Fruit fly (Drosophila melanogaster) whole organism, embryonic: ENCODE measurements around the gene Polr2G.

Source experiments
- BEAF-32 ChIP-seq: fragments of 200-800 bp; sonication (Bioruptor generic); optimal IDR thresholded peaks from 3 replicates; lab custom pipeline; 2017; ENCODE audit warnings: missing biosample characterization, missing genetic modification characterization, mild to moderate bottlenecking, moderate library complexity, missing genetic modification reagents
- CG10267 ChIP-seq: fragments of 200-800 bp; sonication (Bioruptor generic); optimal IDR thresholded peaks from 2 replicates; lab custom pipeline; 2018; ENCODE audit warnings: missing biosample characterization, mild to moderate bottlenecking, missing genetic modification characterization, moderate library complexity
- CG10274 ChIP-seq: fragments of 200-800 bp; sonication (Bioruptor generic); optimal IDR thresholded peaks from 3 replicates; lab custom pipeline; 2017; ENCODE audit warnings: missing biosample characterization, mild to moderate bottlenecking, missing genetic modification characterization
- CG10462 ChIP-seq: fragments of 200-800 bp; sonication (Bioruptor generic); optimal IDR thresholded peaks from 2 replicates; lab custom pipeline; 2016; ENCODE audit warnings: missing biosample characterization, missing genetic modification characterization
- CG10979 ChIP-seq: fragments of 200-800 bp; sonication (Bioruptor generic); optimal IDR thresholded peaks from 2 replicates; lab custom pipeline; 2018; ENCODE audit warnings: missing biosample characterization, mild to moderate bottlenecking, missing genetic modification characterization, moderate library complexity
- CG11398 ChIP-seq: fragments of 200-800 bp; sonication (Bioruptor generic); optimal IDR thresholded peaks from 2 replicates; lab custom pipeline; 2016; ENCODE audit warnings: missing biosample characterization, missing genetic modification characterization
- CG12071 ChIP-seq: fragments of 200-800 bp; sonication (Bioruptor generic); optimal IDR thresholded peaks from 3 replicates; lab custom pipeline; 2018; ENCODE audit warnings: missing biosample characterization, mild to moderate bottlenecking, missing genetic modification characterization
- CG14014 ChIP-seq: fragments of 200-800 bp; sonication (Bioruptor generic); IDR thresholded peaks from 2 replicates; pipeline ENCODE4 v1.3.6; 2022; ENCODE audit warnings: missing biosample characterization, missing genetic modification characterization
- CG15514 ChIP-seq: fragments of 200-800 bp; sonication (Bioruptor generic); optimal IDR thresholded peaks from 3 replicates; lab custom pipeline; 2017; ENCODE audit warnings: missing biosample characterization, missing genetic modification characterization, mild to moderate bottlenecking, moderate library complexity, missing genetic modification reagents
- CG2116 ChIP-seq: fragments of 200-800 bp; sonication (Bioruptor generic); optimal IDR thresholded peaks from 3 replicates; lab custom pipeline; 2018; ENCODE audit warnings: missing biosample characterization, mild to moderate bottlenecking, missing genetic modification characterization
- CG2202 ChIP-seq: fragments of 200-800 bp; sonication (Bioruptor generic); optimal IDR thresholded peaks from 2 replicates; lab custom pipeline; 2018; ENCODE audit warnings: missing biosample characterization, mild to moderate bottlenecking, missing genetic modification characterization
- CG2712 ChIP-seq: fragments of 200-800 bp; optimal IDR thresholded peaks from 3 replicates; lab custom pipeline; 2019; ENCODE audit warnings: missing biosample characterization, mild to moderate bottlenecking, missing genetic modification characterization, moderate library complexity
- CG2875 ChIP-seq: fragments of 200-800 bp; sonication (Bioruptor generic); optimal IDR thresholded peaks from 2 replicates; lab custom pipeline; 2017; ENCODE audit warnings: missing biosample characterization, mild to moderate bottlenecking, missing genetic modification characterization, missing genetic modification reagents
- CG34376 ChIP-seq: fragments of 200-800 bp; sonication (Bioruptor generic); optimal IDR thresholded peaks from 2 replicates; lab custom pipeline; 2018; ENCODE audit warnings: missing biosample characterization, mild to moderate bottlenecking, missing genetic modification characterization
- CG43689 ChIP-seq: fragments of 200-800 bp; sonication (Bioruptor generic); IDR thresholded peaks from 2 replicates; pipeline ENCODE4 v1.3.6; 2022; ENCODE audit warnings: missing biosample characterization, missing genetic modification characterization
- CG4404 ChIP-seq: fragments of 200-800 bp; sonication (Bioruptor generic); IDR thresholded peaks from 2 replicates; pipeline ENCODE4 v1.3.6; 2022; ENCODE audit warnings: missing biosample characterization, missing genetic modification characterization
- CG5180 ChIP-seq: fragments of 200-800 bp; sonication (Bioruptor generic); optimal IDR thresholded peaks from 3 replicates; lab custom pipeline; 2017; ENCODE audit warnings: missing biosample characterization, missing genetic modification characterization, mild to moderate bottlenecking, moderate library complexity, missing genetic modification reagents
- CG7928 ChIP-seq: fragments of 200-800 bp; sonication (Bioruptor generic); optimal IDR thresholded peaks from 2 replicates; lab custom pipeline; 2017; ENCODE audit warnings: missing biosample characterization, mild to moderate bottlenecking, missing genetic modification characterization
- CG8388 ChIP-seq: fragments of 200-800 bp; sonication (Bioruptor generic); optimal IDR thresholded peaks from 2 replicates; lab custom pipeline; 2019; ENCODE audit warnings: missing biosample characterization, mild to moderate bottlenecking, missing genetic modification characterization, moderate library complexity
- CoRest ChIP-seq: fragments of 200-800 bp; sonication (Bioruptor generic); optimal IDR thresholded peaks from 3 replicates; lab custom pipeline; 2018; ENCODE audit warnings: missing biosample characterization, mild to moderate bottlenecking, missing genetic modification characterization, moderate library complexity
- CrebB ChIP-seq: fragments of 200-800 bp; sonication (Bioruptor generic); optimal IDR thresholded peaks from 3 replicates; lab custom pipeline; 2018; ENCODE audit warnings: missing biosample characterization, mild to moderate bottlenecking, missing genetic modification characterization
- D ChIP-seq, 2 experiments: fragments of 200-800 bp in 1 of 2; fragments of >200 bp in 1 of 2; sonication (Bioruptor generic) in 1 of 2; optimal IDR thresholded peaks; 2 replicates in 1 of 2; 3 replicates in 1 of 2; lab custom pipeline; 2017; ENCODE audit warnings: mild to moderate bottlenecking in 1 of 2, missing biosample characterization in 1 of 2, missing genetic modification characterization in 1 of 2, missing genetic modification reagents in 1 of 2
- Deaf1 ChIP-seq: fragments of 200-800 bp; optimal IDR thresholded peaks from 3 replicates; lab custom pipeline; 2019; ENCODE audit warnings: missing biosample characterization, mild to moderate bottlenecking, missing genetic modification characterization, moderate library complexity
- Dek ChIP-seq: fragments of 200-800 bp; sonication (Bioruptor generic); optimal IDR thresholded peaks from 3 replicates; lab custom pipeline; 2019; ENCODE audit warnings: missing biosample characterization, mild to moderate bottlenecking, missing genetic modification characterization, moderate library complexity
- Dp ChIP-seq: fragments of 200-800 bp; sonication (Bioruptor generic); optimal IDR thresholded peaks from 2 replicates; lab custom pipeline; 2018; ENCODE audit warnings: missing biosample characterization, mild to moderate bottlenecking, missing genetic modification characterization, moderate library complexity
- GATAe ChIP-seq: fragments of 200-800 bp; sonication (Bioruptor generic); conservative IDR thresholded peaks from 2 replicates; pipeline ENCODE4 v1.3.6; 2022; ENCODE audit warnings: missing biosample characterization, missing genetic modification characterization
- Gug ChIP-seq: fragments of 200-800 bp; sonication (Bioruptor generic); IDR thresholded peaks from 4 replicates; pipeline ENCODE4 v1.3.6; 2022; ENCODE audit warnings: missing biosample characterization, missing genetic modification characterization
- Lhr ChIP-seq: fragments of 200-800 bp; sonication (Bioruptor generic); optimal IDR thresholded peaks from 3 replicates; lab custom pipeline; 2017; ENCODE audit warnings: mild to moderate bottlenecking, missing biosample characterization, missing genetic modification reagents, missing genetic modification characterization
- MESR4 ChIP-seq: fragments of 200-800 bp; sonication (Bioruptor generic); optimal IDR thresholded peaks from 2 replicates; lab custom pipeline; 2018; ENCODE audit warnings: missing biosample characterization, mild to moderate bottlenecking, missing genetic modification characterization, moderate library complexity
- Myb ChIP-seq: fragments of 200-800 bp; sonication (Bioruptor generic); optimal IDR thresholded peaks from 2 replicates; lab custom pipeline; 2016; ENCODE audit warnings: missing biosample characterization, missing genetic modification characterization
- Opbp ChIP-seq: fragments of 200-800 bp; sonication (Bioruptor generic); IDR thresholded peaks from 3 replicates; pipeline ENCODE4 v1.3.6; 2022; ENCODE audit warnings: missing biosample characterization, missing genetic modification characterization; ENCODE audit not compliant: partially characterized antibody
- Rx ChIP-seq: fragments of 200-800 bp; sonication (Bioruptor generic); IDR thresholded peaks from 2 replicates; pipeline ENCODE4 v1.3.6; 2022; ENCODE audit warnings: missing biosample characterization, missing genetic modification characterization
- amos ChIP-seq: fragments of 200-800 bp; sonication (Bioruptor generic); IDR thresholded peaks from 2 replicates; pipeline ENCODE4 v1.3.6; 2022; ENCODE audit warnings: missing biosample characterization, missing genetic modification characterization; ENCODE audit not compliant: partially characterized antibody
- chm ChIP-seq: fragments of 200-800 bp; sonication (Bioruptor generic); IDR thresholded peaks from 2 replicates; pipeline ENCODE4 v1.3.6; 2022; ENCODE audit warnings: missing biosample characterization, missing genetic modification characterization
- dmrt99B ChIP-seq: fragments of 200-800 bp; sonication (Bioruptor generic); optimal IDR thresholded peaks from 2 replicates; lab custom pipeline; 2018; ENCODE audit warnings: missing biosample characterization, mild to moderate bottlenecking, missing genetic modification characterization, moderate library complexity
- emc ChIP-seq: fragments of 200-800 bp; sonication (Bioruptor generic); optimal IDR thresholded peaks from 2 replicates; lab custom pipeline; 2016; ENCODE audit warnings: missing biosample characterization, missing genetic modification characterization
- ftz-f1 ChIP-seq: fragments of 200-800 bp; sonication (Bioruptor generic); optimal IDR thresholded peaks from 2 replicates; lab custom pipeline; 2016; ENCODE audit warnings: missing biosample characterization, missing genetic modification characterization
- gsb ChIP-seq: fragments of 200-800 bp; sonication (Bioruptor generic); IDR thresholded peaks from 2 replicates; pipeline ENCODE4 v1.3.6; 2022; ENCODE audit warnings: missing biosample characterization, missing genetic modification characterization
- hkb ChIP-seq, 2 experiments: fragments of 200-800 bp in 1 of 2; fragments of >200 bp in 1 of 2; sonication (Bioruptor generic) in 1 of 2; IDR thresholded peaks in 1 of 2; optimal IDR thresholded peaks in 1 of 2; 2 replicates each; pipeline versions ENCODE4 v1.3.6 to Lab custom; 2017 to 2022; ENCODE audit warnings: missing biosample characterization in 1 of 2, missing genetic modification characterization in 1 of 2
- jumu ChIP-seq: fragments of 200-800 bp; sonication (Bioruptor generic); optimal IDR thresholded peaks from 3 replicates; lab custom pipeline; 2016; ENCODE audit warnings: missing biosample characterization, missing genetic modification characterization
- kay ChIP-seq: fragments of 200-800 bp; sonication (Bioruptor generic); optimal IDR thresholded peaks from 2 replicates; lab custom pipeline; 2016; ENCODE audit warnings: missing biosample characterization, missing genetic modification characterization
- pzg ChIP-seq: fragments of 200-800 bp; sonication (Bioruptor generic); optimal IDR thresholded peaks from 3 replicates; lab custom pipeline; 2018; ENCODE audit warnings: missing biosample characterization, mild to moderate bottlenecking, missing genetic modification characterization, moderate library complexity
- row ChIP-seq: fragments of 200-800 bp; sonication (Bioruptor generic); IDR thresholded peaks from 3 replicates; pipeline ENCODE4 v1.3.6; 2022; ENCODE audit warnings: missing biosample characterization, missing genetic modification characterization
- run ChIP-seq: fragments of 200-800 bp; sonication (Bioruptor generic); optimal IDR thresholded peaks from 3 replicates; lab custom pipeline; 2018; ENCODE audit warnings: missing biosample characterization, mild to moderate bottlenecking, missing genetic modification characterization
- salm ChIP-seq: fragments of 200-800 bp; sonication (Bioruptor generic); optimal IDR thresholded peaks from 2 replicates; lab custom pipeline; 2018; ENCODE audit warnings: missing biosample characterization, mild to moderate bottlenecking, missing genetic modification characterization
- sqz ChIP-seq: fragments of 200-800 bp; sonication (Bioruptor generic); optimal IDR thresholded peaks from 3 replicates; lab custom pipeline; 2018; ENCODE audit warnings: missing biosample characterization, mild to moderate bottlenecking, missing genetic modification characterization
- stc ChIP-seq: fragments of 200-800 bp; sonication (Bioruptor generic); IDR thresholded peaks from 2 replicates; pipeline ENCODE4 v1.3.6; 2022; ENCODE audit warnings: missing biosample characterization, missing genetic modification characterization
- trem ChIP-seq: fragments of 200-800 bp; optimal IDR thresholded peaks from 3 replicates; lab custom pipeline; 2019; ENCODE audit warnings: missing biosample characterization, mild to moderate bottlenecking, missing genetic modification characterization, moderate library complexity

Gene Polr2G

DNA sequence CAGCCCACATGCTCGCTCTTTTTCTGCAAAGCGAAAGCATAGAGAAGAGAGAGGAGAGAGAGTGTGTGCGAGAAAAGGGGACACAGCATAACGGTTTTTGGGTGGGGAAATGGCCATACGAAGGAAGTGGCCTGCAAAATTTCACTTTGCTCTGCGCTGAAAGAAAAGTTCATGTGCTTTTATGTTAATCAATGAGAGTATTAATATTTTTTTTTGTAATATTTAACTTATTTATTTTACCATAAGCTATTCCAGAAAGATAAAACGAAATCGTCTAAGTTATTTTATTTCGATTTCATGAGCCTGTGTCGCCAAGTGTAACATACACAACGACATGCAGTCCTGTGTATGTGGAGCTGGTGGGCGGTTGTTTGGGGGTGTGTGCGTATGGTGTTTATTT lies 27.5 kb upstream of the Polr2G start (continued):
- TF ChIP-seq CG34376 (GFP tag; lab: Kevin White, UChicago) (peak; percentile 41), CG2875 (GFP tag; lab: Kevin White, UChicago) (no peak), stc (GFP tag; lab: Robert Waterston, UW) (peak; percentile 71), salm (tag; lab: Kevin White, UChicago) (peak; percentile 14), CrebB (peak; percentile 67), CG43689 (GFP tag; lab: Robert Waterston, UW) (0 out of 2 replicates have a peak, but pooled peaks have one; percentile 29), CG10274 (GFP tag; lab: Kevin White, UChicago) (no peak), CG14014 (GFP tag; lab: Robert Waterston, UW) (peak; percentile 83), Rx (peak; percentile 52), CG4404 (GFP tag; lab: Robert Waterston, UW) (peak; percentile 52), amos (GFP tag; lab: Robert Waterston, UW) (no peak), CG10979 (tag; lab: Kevin White, UChicago) (peak; percentile 45), kay (GFP tag; lab: Kevin White, UChicago) (peak; percentile 32), GATAe (GFP tag; lab: Robert Waterston, UW) (0 out of 2 replicates have a peak, but pooled peaks have one; percentile 14), run (peak; percentile 10), Dek (tag; lab: Kevin White, UChicago) (peak; percentile 74), chm (0 out of 2 replicates have a peak, but pooled peaks have one; percentile 53)

DNA sequence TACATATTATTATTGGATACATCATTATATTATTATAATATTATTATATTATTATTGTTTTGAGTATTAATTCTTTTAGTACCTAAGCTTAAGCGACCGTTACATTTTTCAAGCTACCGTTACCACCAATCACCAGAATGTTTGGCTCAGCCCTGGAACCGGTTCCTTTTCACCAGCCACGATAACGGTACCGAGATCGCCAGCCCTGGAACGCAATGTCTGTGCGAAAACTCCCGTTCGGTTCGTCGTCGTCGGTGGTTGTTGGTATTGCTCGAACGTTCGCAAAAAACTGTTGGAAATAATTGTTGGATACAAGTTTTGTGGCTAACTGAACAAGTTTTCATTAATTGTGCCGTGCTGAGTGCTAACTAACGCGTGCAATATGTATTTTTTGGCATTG lies 26.8 kb upstream of the Polr2G start, which contains the start of gene CG42404:
Gene CG42404, plus strand, starts transcription at position 360 of the 400 bp plus-strand sequence.
- TF ChIP-seq Lhr (GFP tag; lab: Kevin White, UChicago) (peak; percentile 4), Gug (GFP tag; lab: Robert Waterston, UW) (no peak), gsb (GFP tag; lab: Robert Waterston, UW) (no peak), CG2116 (GFP tag; lab: Kevin White, UChicago) (peak; percentile 15), trem (peak; percentile 17), CG7928 (GFP tag; lab: Kevin White, UChicago) (peak; percentile 92), row (GFP tag; lab: Robert Waterston, UW) (peak; percentile 18; the same call in 1 of the 3 replicates), jumu (GFP tag; lab: Kevin White, UChicago) (no peak), dmrt99B (tag; lab: Kevin White, UChicago) (no peak), emc (GFP tag; lab: Kevin White, UChicago) (no peak), CG11398 (GFP tag; lab: Kevin White, UChicago) (no peak), hkb (optimal IDR thresholded peaks at IDR 0.05; lab: Kevin White, UChicago) (no peak), hkb (GFP tag; IDR thresholded peaks at IDR 0.05; lab: Robert Waterston, UW) (no peak), MESR4 (GFP tag; lab: Kevin White, UChicago) (peak; percentile 7), ftz-f1 (no peak), sqz (no peak), CG2712 (peak; percentile 7), CG12071 (no peak), Opbp (GFP tag; lab: Robert Waterston, UW) (peak; percentile 34; the same call in 2 of the 3 replicates), CG10267 (tag; lab: Kevin White, UChicago) (peak; percentile 5), CG43689 (GFP tag; lab: Robert Waterston, UW) (no peak), Deaf1 (tag; lab: Kevin White, UChicago) (peak; percentile 86), CG5180 (GFP tag; lab: Kevin White, UChicago) (peak; percentile 77), BEAF-32 (GFP tag; lab: Kevin White, UChicago) (peak; percentile 4), CG2202 (tag; lab: Kevin White, UChicago) (no peak), Dp (GFP tag; lab: Kevin White, UChicago) (peak; percentile 6), CG8388 (GFP tag; lab: Kevin White, UChicago) (peak; percentile 16), Myb (GFP tag; lab: Kevin White, UChicago) (peak; percentile 95), pzg (GFP tag; lab: Kevin White, UChicago) (peak; percentile 51), CoRest (tag; lab: Kevin White, UChicago) (peak; percentile 22), CG10462 (GFP tag; lab: Kevin White, UChicago) (peak; percentile 68), CG15514 (GFP tag; lab: Kevin White, UChicago) (peak; percentile 99), D (optimal IDR thresholded peaks at IDR 0.05; lab: Kevin White, UChicago) (peak; percentile 45), D (GFP tag; optimal IDR thresholded peaks at IDR 0.05; lab: Kevin White, UChicago) (no peak)
